Worm (Caenorhabditis elegans): ENCODE results near the gene F09F9.2.

F09F9.2 gene

ce11 chrX:4139593-4140565 is 28.6 kb upstream of the F09F9.2 start, which contains the start of gene ZK470.4:
Gene ZK470.4, minus strand, starts transcription at chrX:4139767.
- TF ChIP-seq lin-39 (tag; optimal IDR thresholded peaks at IDR 0.05) = no peak
- peak; percentile 40; the same call in 1 of the 2 replicates for TF ChIP-seq pha-4 (GFP tag; IDR thresholded peaks at IDR 0.05)
- no peak for TF ChIP-seq pha-4 (tag; optimal IDR thresholded peaks at IDR 0.05)
- TF ChIP-seq aha-1 (tag) = peak; percentile 99
- no peak for TF ChIP-seq zip-11 (GFP tag; IDR thresholded peaks at IDR 0.05)
- TF ChIP-seq ceh-20 (GFP tag; IDR thresholded peaks at IDR 0.05) = no peak
- peak; percentile 35; the same call in 1 of the 2 replicates for TF ChIP-seq dmd-6 (GFP tag; IDR thresholded peaks at IDR 0.05)
- peak; percentile 55; the same call in 1 of the 2 replicates for TF ChIP-seq snpc-1.2 (GFP tag; IDR thresholded peaks at IDR 0.05)
- no peak for TF ChIP-seq madf-9 (GFP tag; conservative IDR thresholded peaks at IDR 0.05)
- no peak for TF ChIP-seq unc-130 (GFP tag; optimal IDR thresholded peaks at IDR 0.05)
- TF ChIP-seq set-16 (GFP tag; IDR thresholded peaks at IDR 0.05) = 0 out of 2 replicates have a peak, but pooled peaks have one; percentile 15
- TF ChIP-seq T26A8.4 (GFP tag; IDR thresholded peaks at IDR 0.05) = 0 out of 2 replicates have a peak, but pooled peaks have one; percentile 29
- TF ChIP-seq lsy-2 (tag; optimal IDR thresholded peaks at IDR 0.05) = peak in 1 of 2 experiments; percentile 32
- TF ChIP-seq mdl-1 (tag; optimal IDR thresholded peaks at IDR 0.05) = peak in 1 of 2 experiments; percentile 60
- TF ChIP-seq unc-62 (GFP tag; optimal IDR thresholded peaks at IDR 0.05 in 1 of 2) = peak in 1 of 2 experiments; percentile 86
- TF ChIP-seq unc-62 (tag; optimal IDR thresholded peaks at IDR 0.05) = no peak
- no peak for TF ChIP-seq mxl-3 (GFP tag; optimal IDR thresholded peaks at IDR 0.05)
- peak in 1 of 2 experiments; percentile 97 for TF ChIP-seq hif-1 (tag; optimal IDR thresholded peaks at IDR 0.05)
- peak; percentile 34 for TF ChIP-seq hlh-11 (tag; optimal IDR thresholded peaks at IDR 0.05)
- no peak for TF ChIP-seq daf-16 (GFP tag; optimal IDR thresholded peaks at IDR 0.05)
- TF ChIP-seq daf-16 (tag; optimal IDR thresholded peaks at IDR 0.05) = peak; percentile 29
- TF ChIP-seq nhr-28 (tag; optimal IDR thresholded peaks at IDR 0.05) = peak; percentile 63
- TF ChIP-seq hlh-30 (tag; optimal IDR thresholded peaks at IDR 0.05; ENCODE audit: insufficient read depth) = peak; percentile 36
- TF ChIP-seq aly-2 (tag; optimal IDR thresholded peaks at IDR 0.05) = no peak

ce11 chrX:4138413-4139193 is 27.4 kb upstream of the F09F9.2 start:
- TF ChIP-seq ceh-82 (tag; optimal IDR thresholded peaks at IDR 0.05) = no peak
- TF ChIP-seq nhr-76 (tag; optimal IDR thresholded peaks at IDR 0.05) = no peak
- TF ChIP-seq dmd-8 (GFP tag; IDR thresholded peaks at IDR 0.05) = no peak
- peak; percentile 17 for TF ChIP-seq nhr-28 (tag; optimal IDR thresholded peaks at IDR 0.05)
- no peak for TF ChIP-seq zfp-3 (GFP tag; conservative IDR thresholded peaks at IDR 0.05)
- TF ChIP-seq unc-62 (GFP tag; optimal IDR thresholded peaks at IDR 0.05 in 1 of 2) = peak in 1 of 2 experiments; percentile 71
- TF ChIP-seq unc-62 (tag; optimal IDR thresholded peaks at IDR 0.05) = no peak
- TF ChIP-seq nhr-42 (GFP tag; IDR thresholded peaks at IDR 0.05) = no peak
- TF ChIP-seq Y5F2A.4 (GFP tag; optimal IDR thresholded peaks at IDR 0.05) = no peak
- TF ChIP-seq daf-16 (GFP tag; optimal IDR thresholded peaks at IDR 0.05) = no peak
- peak; percentile 22 for TF ChIP-seq daf-16 (tag; optimal IDR thresholded peaks at IDR 0.05)
- no peak for TF ChIP-seq zfp-2 (tag; optimal IDR thresholded peaks at IDR 0.05)
- TF ChIP-seq mxl-3 (GFP tag; optimal IDR thresholded peaks at IDR 0.05) = peak; percentile 29
- TF ChIP-seq hlh-30 (tag; optimal IDR thresholded peaks at IDR 0.05; ENCODE audit: insufficient read depth) = peak; percentile 22
- TF ChIP-seq hif-1 (tag; optimal IDR thresholded peaks at IDR 0.05) = no peak
- TF ChIP-seq aha-1 (tag) = peak; percentile 88
- TF ChIP-seq T26A8.4 (GFP tag; IDR thresholded peaks at IDR 0.05) = no peak
- TF ChIP-seq lin-29 (GFP tag; IDR thresholded peaks at IDR 0.05) = no peak
- peak; percentile 68; the same call in 1 of the 2 replicates for TF ChIP-seq tra-1 (GFP tag; IDR thresholded peaks at IDR 0.05)
- TF ChIP-seq php-3 (GFP tag; IDR thresholded peaks at IDR 0.05) = no peak
- peak; percentile 53 for TF ChIP-seq hlh-11 (tag; optimal IDR thresholded peaks at IDR 0.05)
- no peak for TF ChIP-seq lin-38 (GFP tag; IDR thresholded peaks at IDR 0.05)
- TF ChIP-seq nhr-48 (tag; optimal IDR thresholded peaks at IDR 0.05) = peak; percentile 9
- no peak for TF ChIP-seq madf-5 (GFP tag; IDR thresholded peaks at IDR 0.05)
- TF ChIP-seq lin-13 (GFP tag; optimal IDR thresholded peaks at IDR 0.05) = no peak
- peak in 1 of 2 experiments; percentile 51 for TF ChIP-seq mdl-1 (tag; optimal IDR thresholded peaks at IDR 0.05)
- no peak for TF ChIP-seq mdt-29 (GFP tag; IDR thresholded peaks at IDR 0.05)

Data from whole organism, L4 larva.